Fruit fly (Drosophila melanogaster) whole organism, embryonic: Measurements from ENCODE around the gene CG43090.

Source experiments
- Asciz ChIP-seq: fragments of 200-800 bp; sonication (Bioruptor generic); optimal IDR thresholded peaks from 2 replicates; lab custom pipeline; 2017; ENCODE audit warnings: missing biosample characterization, mild to moderate bottlenecking, missing genetic modification characterization, missing genetic modification reagents
- Atf3 ChIP-seq: fragments of 200-800 bp; sonication (Bioruptor generic); optimal IDR thresholded peaks from 3 replicates; lab custom pipeline; 2016; ENCODE audit warnings: missing biosample characterization, missing genetic modification characterization
- BEAF-32 ChIP-seq: fragments of 200-800 bp; sonication (Bioruptor generic); optimal IDR thresholded peaks from 3 replicates; lab custom pipeline; 2017; ENCODE audit warnings: missing biosample characterization, missing genetic modification characterization, mild to moderate bottlenecking, moderate library complexity, missing genetic modification reagents
- CG10959 ChIP-seq: fragments of 200-800 bp; sonication (Bioruptor generic); IDR thresholded peaks from 2 replicates; pipeline ENCODE4 v1.3.6; 2022; ENCODE audit warnings: missing biosample characterization, missing genetic modification characterization
- CG12155 ChIP-seq: fragments of 200-800 bp; sonication (Bioruptor generic); optimal IDR thresholded peaks from 3 replicates; lab custom pipeline; 2016; ENCODE audit warnings: missing biosample characterization, missing genetic modification characterization
- CG12299 ChIP-seq: fragments of 200-800 bp; sonication (Bioruptor generic); optimal IDR thresholded peaks from 2 replicates; lab custom pipeline; 2018; ENCODE audit warnings: missing biosample characterization, mild to moderate bottlenecking, missing genetic modification characterization
- CG13123 ChIP-seq: fragments of 200-800 bp; sonication (Bioruptor generic); optimal IDR thresholded peaks from 2 replicates; lab custom pipeline; 2016; ENCODE audit warnings: missing biosample characterization, missing genetic modification characterization
- CG15011 ChIP-seq: fragments of 200-800 bp; sonication (Bioruptor generic); optimal IDR thresholded peaks from 3 replicates; lab custom pipeline; 2018; ENCODE audit warnings: missing biosample characterization, mild to moderate bottlenecking, missing genetic modification characterization
- CG15073 ChIP-seq: fragments of 200-800 bp; sonication (Bioruptor generic); optimal IDR thresholded peaks from 2 replicates; lab custom pipeline; 2016; ENCODE audit warnings: missing biosample characterization, missing genetic modification characterization
- CG15479 ChIP-seq: fragments of 200-800 bp; sonication (Bioruptor generic); optimal IDR thresholded peaks from 3 replicates; lab custom pipeline; 2019; ENCODE audit warnings: missing biosample characterization, mild to moderate bottlenecking, missing genetic modification characterization, moderate library complexity
- CG16815 ChIP-seq: fragments of 200-800 bp; sonication (Bioruptor generic); optimal IDR thresholded peaks from 3 replicates; lab custom pipeline; 2017; ENCODE audit warnings: missing biosample characterization, mild to moderate bottlenecking, missing genetic modification characterization
- CG1832 ChIP-seq: fragments of 200-800 bp; sonication (Bioruptor generic); optimal IDR thresholded peaks from 2 replicates; lab custom pipeline; 2017; ENCODE audit warnings: missing biosample characterization, mild to moderate bottlenecking, missing genetic modification characterization, inconsistent platforms
- CG32532 ChIP-seq: fragments of 200-800 bp; sonication (Bioruptor generic); IDR thresholded peaks from 2 replicates; pipeline ENCODE4 v1.3.6; 2022; ENCODE audit warnings: missing biosample characterization, missing genetic modification characterization
- CG34224 ChIP-seq: fragments of 200-800 bp; sonication (Bioruptor generic); IDR thresholded peaks from 3 replicates; pipeline ENCODE4 v1.3.6; 2022; ENCODE audit warnings: missing biosample characterization, missing genetic modification characterization; ENCODE audit not compliant: partially characterized antibody
- CG3847 ChIP-seq: fragments of 200-800 bp; sonication (Bioruptor generic); IDR thresholded peaks from 2 replicates; pipeline ENCODE4 v1.3.6; 2022; ENCODE audit warnings: missing biosample characterization, missing genetic modification characterization
- CG4617 ChIP-seq: fragments of 200-800 bp; sonication (Bioruptor generic); optimal IDR thresholded peaks from 3 replicates; lab custom pipeline; 2016; ENCODE audit warnings: missing biosample characterization, missing genetic modification characterization, borderline replicate concordance
- CG4854 ChIP-seq: fragments of 200-800 bp; sonication (Bioruptor generic); optimal IDR thresholded peaks from 2 replicates; lab custom pipeline; 2016; ENCODE audit warnings: missing biosample characterization, missing genetic modification characterization, inconsistent platforms
- CG9437 ChIP-seq: fragments of 200-800 bp; sonication (Bioruptor generic); optimal IDR thresholded peaks from 2 replicates; lab custom pipeline; 2018; ENCODE audit warnings: missing biosample characterization, mild to moderate bottlenecking, missing genetic modification characterization
- Dad ChIP-seq: fragments of 200-800 bp; sonication (Bioruptor generic); optimal IDR thresholded peaks from 3 replicates; lab custom pipeline; 2016; ENCODE audit warnings: missing biosample characterization, missing genetic modification characterization
- Fer3 ChIP-seq: fragments of 200-800 bp; sonication (Bioruptor generic); optimal IDR thresholded peaks from 2 replicates; lab custom pipeline; 2018; ENCODE audit warnings: missing biosample characterization, mild to moderate bottlenecking, missing genetic modification characterization, moderate library complexity
- Jarid2 ChIP-seq: fragments of 200-800 bp; sonication (Bioruptor generic); optimal IDR thresholded peaks from 3 replicates; lab custom pipeline; 2017; ENCODE audit warnings: mild to moderate bottlenecking, missing biosample characterization, missing genetic modification reagents, missing genetic modification characterization
- MTF-1 ChIP-seq: fragments of 200-800 bp; sonication (Bioruptor generic); optimal IDR thresholded peaks from 2 replicates; lab custom pipeline; 2018; ENCODE audit warnings: missing biosample characterization, mild to moderate bottlenecking, missing genetic modification characterization, borderline replicate concordance
- Ravus ChIP-seq: fragments of 200-800 bp; sonication (Bioruptor generic); IDR thresholded peaks from 2 replicates; pipeline ENCODE4 v1.3.6; 2022; ENCODE audit warnings: missing biosample characterization, missing genetic modification characterization
- Sry-δ ChIP-seq: fragments of 200-800 bp; sonication (Bioruptor generic); optimal IDR thresholded peaks from 2 replicates; lab custom pipeline; 2016; ENCODE audit warnings: missing biosample characterization, missing genetic modification characterization
- ato ChIP-seq: fragments of 200-800 bp; sonication (Bioruptor generic); IDR thresholded peaks from 2 replicates; pipeline ENCODE4 v1.3.6; 2022; ENCODE audit warnings: missing biosample characterization, missing genetic modification characterization; ENCODE audit not compliant: partially characterized antibody
- bcd ChIP-seq: fragments of 200-800 bp; sonication (Bioruptor generic); optimal IDR thresholded peaks from 2 replicates; lab custom pipeline; 2017; ENCODE audit warnings: missing biosample characterization, mild to moderate bottlenecking, missing genetic modification characterization
- chinmo ChIP-seq: fragments of 200-800 bp; sonication (Bioruptor generic); IDR thresholded peaks from 4 replicates; pipeline ENCODE4 v1.3.6; 2022; ENCODE audit warnings: missing biosample characterization, missing genetic modification characterization; ENCODE audit not compliant: partially characterized antibody
- dpn ChIP-seq, 2 experiments: fragments of 200-800 bp; sonication (Bioruptor generic); optimal IDR thresholded peaks; 3 replicates each; lab custom pipeline; 2016; ENCODE audit warnings: missing biosample characterization in 2 of 2, missing genetic modification characterization in 2 of 2
- emc ChIP-seq: fragments of 200-800 bp; sonication (Bioruptor generic); optimal IDR thresholded peaks from 2 replicates; lab custom pipeline; 2016; ENCODE audit warnings: missing biosample characterization, missing genetic modification characterization
- ftz-f1 ChIP-seq: fragments of 200-800 bp; sonication (Bioruptor generic); optimal IDR thresholded peaks from 2 replicates; lab custom pipeline; 2016; ENCODE audit warnings: missing biosample characterization, missing genetic modification characterization
- gce ChIP-seq: fragments of 200-800 bp; sonication (Bioruptor generic); IDR thresholded peaks from 3 replicates; pipeline ENCODE4 v1.3.6; 2022; ENCODE audit warnings: missing biosample characterization, missing genetic modification characterization
- grn ChIP-seq: fragments of 200-800 bp; sonication (Bioruptor generic); optimal IDR thresholded peaks from 3 replicates; lab custom pipeline; 2017; ENCODE audit warnings: missing biosample characterization, missing genetic modification characterization
- gro ChIP-seq: fragments of 200-800 bp; sonication (Bioruptor generic); optimal IDR thresholded peaks from 2 replicates; lab custom pipeline; 2016; ENCODE audit warnings: missing biosample characterization, missing genetic modification characterization
- gsb ChIP-seq: fragments of 200-800 bp; sonication (Bioruptor generic); IDR thresholded peaks from 2 replicates; pipeline ENCODE4 v1.3.6; 2022; ENCODE audit warnings: missing biosample characterization, missing genetic modification characterization
- insv ChIP-seq, 2 experiments: fragments of 200-800 bp; sonication (Bioruptor generic); optimal IDR thresholded peaks; 3 replicates each; lab custom pipeline; 2016 to 2018; ENCODE audit warnings: missing biosample characterization in 2 of 2, missing genetic modification characterization in 2 of 2
- jigr1 ChIP-seq: fragments of 200-800 bp; sonication (Bioruptor generic); IDR thresholded peaks from 3 replicates; pipeline ENCODE4 v1.3.6; 2022; ENCODE audit warnings: missing biosample characterization, missing genetic modification characterization
- jumu ChIP-seq: fragments of 200-800 bp; sonication (Bioruptor generic); optimal IDR thresholded peaks from 3 replicates; lab custom pipeline; 2016; ENCODE audit warnings: missing biosample characterization, missing genetic modification characterization
- klu ChIP-seq: fragments of 200-800 bp; sonication (Bioruptor generic); IDR thresholded peaks from 2 replicates; pipeline ENCODE4 v1.3.6; 2022; ENCODE audit warnings: missing biosample characterization, missing genetic modification characterization
- lov ChIP-seq, 2 experiments: fragments of 200-800 bp in 1 of 2; fragments of >200 bp in 1 of 2; sonication (Bioruptor generic) in 1 of 2; IDR thresholded peaks in 1 of 2; optimal IDR thresholded peaks in 1 of 2; 2 replicates in 1 of 2; 3 replicates in 1 of 2; pipeline versions ENCODE4 v1.3.6 to Lab custom; 2017 to 2022; ENCODE audit warnings: missing biosample characterization in 1 of 2, missing genetic modification characterization in 1 of 2
- org-1 ChIP-seq: fragments of 200-800 bp; sonication (Bioruptor generic); optimal IDR thresholded peaks from 2 replicates; lab custom pipeline; 2017; ENCODE audit warnings: missing biosample characterization, missing genetic modification characterization
- ro ChIP-seq: fragments of 200-800 bp; sonication (Bioruptor generic); IDR thresholded peaks from 2 replicates; pipeline ENCODE4 v1.3.6; 2022; ENCODE audit warnings: missing biosample characterization, missing genetic modification characterization
- sd ChIP-seq: fragments of 200-800 bp; sonication (Bioruptor generic); optimal IDR thresholded peaks from 3 replicates; lab custom pipeline; 2018; ENCODE audit warnings: missing biosample characterization, mild to moderate bottlenecking, missing genetic modification characterization, moderate library complexity
- tin ChIP-seq: fragments of 200-800 bp; sonication (Bioruptor generic); optimal IDR thresholded peaks from 3 replicates; lab custom pipeline; 2016; ENCODE audit warnings: missing biosample characterization, missing genetic modification characterization
- tna ChIP-seq: fragments of 200-800 bp; sonication (Bioruptor generic); IDR thresholded peaks from 2 replicates; pipeline ENCODE4 v1.3.6; 2022; ENCODE audit warnings: missing biosample characterization, missing genetic modification characterization; ENCODE audit not compliant: partially characterized antibody
- trh ChIP-seq: fragments of 200-800 bp; sonication (Bioruptor generic); optimal IDR thresholded peaks from 2 replicates; lab custom pipeline; 2016; ENCODE audit warnings: missing biosample characterization, missing genetic modification characterization
- twi ChIP-seq: fragments of 200-800 bp; optimal IDR thresholded peaks from 2 replicates; lab custom pipeline; 2019; ENCODE audit warnings: missing biosample characterization, mild to moderate bottlenecking, missing genetic modification characterization, moderate library complexity
- vnd ChIP-seq: fragments of 200-800 bp; sonication (Bioruptor generic); IDR thresholded peaks from 3 replicates; pipeline ENCODE4 v1.3.6; 2022; ENCODE audit warnings: missing biosample characterization, missing genetic modification characterization; ENCODE audit not compliant: partially characterized antibody
- wdn ChIP-seq: fragments of 200-800 bp; sonication (Bioruptor generic); IDR thresholded peaks from 2 replicates; pipeline ENCODE4 v1.3.6; 2022; ENCODE audit warnings: missing biosample characterization, missing genetic modification characterization
- zf30C ChIP-seq: fragments of 200-800 bp; sonication (Bioruptor generic); optimal IDR thresholded peaks from 3 replicates; lab custom pipeline; 2018; ENCODE audit warnings: missing biosample characterization, mild to moderate bottlenecking, missing genetic modification characterization

The CG43090 gene

DNA sequence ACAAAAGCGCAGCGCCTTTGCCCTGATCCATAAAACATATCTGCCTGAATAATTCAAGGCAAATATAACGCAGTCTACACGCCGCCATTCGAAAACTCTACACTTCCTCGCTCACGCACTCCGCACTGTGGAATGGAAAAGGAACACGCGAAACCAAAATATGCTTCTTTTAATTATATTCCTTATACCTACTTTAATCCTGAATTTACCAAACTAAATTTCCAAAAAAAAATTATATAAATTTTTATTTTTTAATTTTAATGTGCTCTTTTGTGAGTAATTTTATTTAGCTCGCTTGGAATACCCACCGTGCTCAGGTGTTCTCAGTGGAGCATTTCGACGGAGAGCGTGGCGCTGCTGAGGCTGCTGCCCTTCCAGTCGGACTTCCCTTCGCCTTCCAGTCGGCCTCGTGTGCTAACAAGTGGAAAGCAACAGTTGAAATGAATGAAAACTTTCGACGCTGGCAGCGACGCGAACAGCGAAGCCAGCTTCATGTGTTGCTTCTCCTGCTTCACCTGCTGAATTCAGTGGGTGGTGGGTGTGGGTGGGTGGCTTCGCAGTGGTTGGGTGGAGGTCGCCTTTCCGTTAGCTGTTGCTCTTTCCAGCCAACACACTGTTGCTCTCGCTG, 6.4 kb downstream of the CG43090 start (continued):
- peak; percentile 47 for TF ChIP-seq Jarid2 (GFP tag; lab: Kevin White, UChicago)
- no peak for TF ChIP-seq twi (tag; lab: Kevin White, UChicago)
- peak; percentile 83 for TF ChIP-seq CG12299 (tag; lab: Kevin White, UChicago)
- peak; percentile 36 for TF ChIP-seq CG16815 (GFP tag; lab: Kevin White, UChicago)
- peak; percentile 54; the same call in 2 of the 3 replicates for TF ChIP-seq jigr1
- no peak for TF ChIP-seq BEAF-32 (GFP tag; lab: Kevin White, UChicago)
- peak; percentile 66 for TF ChIP-seq CG15011 (GFP tag; lab: Kevin White, UChicago)
- TF ChIP-seq gro (GFP tag; lab: Kevin White, UChicago) = no peak
- TF ChIP-seq CG1832 (GFP tag; lab: Kevin White, UChicago) = no peak
- peak; percentile 84 for TF ChIP-seq Fer3
- TF ChIP-seq grn (GFP tag; lab: Kevin White, UChicago) = no peak
- TF ChIP-seq klu (GFP tag; lab: Robert Waterston, UW) = peak; percentile 84
- no peak for TF ChIP-seq Atf3 (GFP tag; lab: Kevin White, UChicago)
- TF ChIP-seq wdn (GFP tag; lab: Robert Waterston, UW) = peak; percentile 82
- peak; percentile 50 for TF ChIP-seq tin (GFP tag; lab: Kevin White, UChicago)
- no peak for TF ChIP-seq CG15073
- TF ChIP-seq dpn (GFP tag; optimal IDR thresholded peaks at IDR 0.05; lab: Kevin White, UChicago) = peak in 1 of 2 experiments; percentile 59
- peak; percentile 30 for TF ChIP-seq MTF-1 (GFP tag; lab: Kevin White, UChicago)
- TF ChIP-seq ato (GFP tag; lab: Robert Waterston, UW) = no peak
- TF ChIP-seq CG12155 (GFP tag; lab: Kevin White, UChicago) = peak; percentile 53
- peak; percentile 74 for TF ChIP-seq Asciz
- peak; percentile 60 for TF ChIP-seq CG9437
- no peak for TF ChIP-seq CG4617
- TF ChIP-seq gsb (GFP tag; lab: Robert Waterston, UW) = peak; percentile 72
- no peak for TF ChIP-seq tna (GFP tag; lab: Robert Waterston, UW)
- TF ChIP-seq CG32532 = peak; percentile 89
- TF ChIP-seq ftz-f1 = peak; percentile 32
- peak; percentile 25 for TF ChIP-seq CG13123 (GFP tag; lab: Kevin White, UChicago)
- no peak for TF ChIP-seq CG15479 (GFP tag; lab: Kevin White, UChicago)
- peak; percentile 85 for TF ChIP-seq CG3847 (GFP tag; lab: Robert Waterston, UW)
- TF ChIP-seq CG4854 (GFP tag; lab: Kevin White, UChicago) = peak; percentile 34
- no peak for TF ChIP-seq jumu
- TF ChIP-seq Ravus (GFP tag; lab: Robert Waterston, UW) = peak; percentile 50
- TF ChIP-seq lov (optimal IDR thresholded peaks at IDR 0.05; lab: Kevin White, UChicago) = no peak
- peak; percentile 82; the same call in 2 of the 3 replicates for TF ChIP-seq lov (GFP tag; IDR thresholded peaks at IDR 0.05; lab: Robert Waterston, UW)
- TF ChIP-seq CG10959 (GFP tag; lab: Robert Waterston, UW) = peak; percentile 34; the same call in 1 of the 2 replicates
- peak; percentile 86 for TF ChIP-seq gce
- no peak for TF ChIP-seq emc (GFP tag; lab: Kevin White, UChicago)
- peak; percentile 56 for TF ChIP-seq sd
- peak; percentile 76 for TF ChIP-seq org-1 (GFP tag; lab: Kevin White, UChicago)
- TF ChIP-seq CG34224 (GFP tag; lab: Robert Waterston, UW) = no peak
- TF ChIP-seq Dad = peak; percentile 16
- TF ChIP-seq zf30C (GFP tag; lab: Kevin White, UChicago) = no peak
- TF ChIP-seq Sry-δ (GFP tag; lab: Kevin White, UChicago) = no peak
- TF ChIP-seq ro (GFP tag; lab: Robert Waterston, UW) = peak; percentile 34; the same call in 1 of the 2 replicates
- TF ChIP-seq chinmo (GFP tag; lab: Robert Waterston, UW) = no peak
- TF ChIP-seq trh (GFP tag; lab: Kevin White, UChicago) = no peak
- TF ChIP-seq insv (GFP tag; optimal IDR thresholded peaks at IDR 0.05; lab: Kevin White, UChicago) = no peak
- no peak for TF ChIP-seq vnd
- peak; percentile 83 for TF ChIP-seq bcd (GFP tag; lab: Kevin White, UChicago)
